Worm (Caenorhabditis elegans) whole organism, young adult: Measurements from ENCODE around the gene nhr-236.
A peak's percentile ranks its signal among the peaks of the same experiment; 100 is the strongest.

ENCODE experiments used
- B0035.1 ChIP-seq: sonication (generic microtip); optimal IDR thresholded peaks from 2 replicates; lab custom pipeline; 2016; ENCODE audit warnings: missing genetic modification characterization, mild to moderate bottlenecking, missing compliant biosample characterization, missing genotype, missing genetic modification reagents
- B0261.1 ChIP-seq: sonication (generic microtip); optimal IDR thresholded peaks from 2 replicates; lab custom pipeline; 2016; ENCODE audit warnings: mild to moderate bottlenecking, missing genetic modification characterization, moderate library complexity, missing compliant biosample characterization
- C17E4.6 ChIP-seq: fragments of 200-800 bp; sonication (Bioruptor generic); IDR thresholded peaks from 2 replicates; pipeline ENCODE4 v1.3.6; 2022; ENCODE audit warnings: missing genetic modification reagents, missing genetic modification characterization, missing compliant biosample characterization
- F33H1.4 ChIP-seq: fragments of 200-800 bp; sonication (Bioruptor generic); IDR thresholded peaks from 2 replicates; pipeline ENCODE4 v1.3.6; 2022; ENCODE audit warnings: missing genetic modification reagents, missing genetic modification characterization, missing compliant biosample characterization
- T07F8.4 ChIP-seq: sonication (generic microtip); optimal IDR thresholded peaks from 2 replicates; lab custom pipeline; 2016; ENCODE audit warnings: mild to moderate bottlenecking, missing genetic modification characterization, moderate library complexity, missing compliant biosample characterization
- Y53F4B.3 ChIP-seq: fragments of 200-800 bp; sonication (Bioruptor generic); IDR thresholded peaks from 2 replicates; pipeline ENCODE4 v1.3.6; 2022; ENCODE audit warnings: missing genetic modification reagents, missing genetic modification characterization, missing compliant biosample characterization
- Y56A3A.18 ChIP-seq: fragments of 200-800 bp; sonication (Bioruptor generic); IDR thresholded peaks from 2 replicates; pipeline ENCODE4 v1.3.6; 2022; ENCODE audit warnings: missing genetic modification reagents, missing genetic modification characterization, missing compliant biosample characterization
- Y67H2A.10 ChIP-seq: fragments of 200-800 bp; sonication (Bioruptor generic); conservative IDR thresholded peaks from 2 replicates; pipeline ENCODE4 v1.3.6; 2022; ENCODE audit warnings: missing genetic modification reagents, missing genetic modification characterization, missing compliant biosample characterization
- attf-5 ChIP-seq: fragments of 200-800 bp; sonication (Bioruptor generic); optimal IDR thresholded peaks from 2 replicates; lab custom pipeline; 2018; ENCODE audit warnings: mild to moderate bottlenecking, missing genetic modification characterization, missing compliant biosample characterization
- bed-1 ChIP-seq: fragments of 200-800 bp; sonication (Bioruptor generic); IDR thresholded peaks from 2 replicates; pipeline ENCODE4 v1.3.6; 2022; ENCODE audit warnings: missing genetic modification reagents, missing genetic modification characterization, missing compliant biosample characterization
- ceh-40 ChIP-seq: fragments of 200-800 bp; sonication (Bioruptor generic); IDR thresholded peaks from 2 replicates; pipeline ENCODE4 v1.3.6; 2022; ENCODE audit warnings: missing genetic modification characterization, missing compliant biosample characterization
- die-1 ChIP-seq: sonication (generic microtip); optimal IDR thresholded peaks from 2 replicates; lab custom pipeline; 2016; ENCODE audit warnings: missing genotype, mild to moderate bottlenecking, missing genetic modification characterization, missing compliant biosample characterization
- egl-18 ChIP-seq: fragments of 200-800 bp; sonication (Bioruptor generic); IDR thresholded peaks from 2 replicates; pipeline ENCODE4 v1.3.6; 2022; ENCODE audit warnings: missing genetic modification reagents, missing genetic modification characterization, missing compliant biosample characterization
- egrh-3 ChIP-seq: fragments of 200-800 bp; sonication (Bioruptor generic); IDR thresholded peaks from 2 replicates; pipeline ENCODE4 v1.3.6; 2022; ENCODE audit warnings: missing genetic modification reagents, missing genetic modification characterization, missing compliant biosample characterization
- hsf-1 ChIP-seq: fragments of 200-800 bp; sonication (Bioruptor generic); IDR thresholded peaks from 2 replicates; pipeline ENCODE4 v1.3.6; 2022; ENCODE audit warnings: missing genetic modification reagents, missing genetic modification characterization, missing compliant biosample characterization
- lir-1 ChIP-seq: fragments of 200-800 bp; sonication (Bioruptor generic); conservative IDR thresholded peaks from 2 replicates; pipeline ENCODE4 v1.3.6; 2022; ENCODE audit warnings: missing genetic modification reagents, missing genetic modification characterization, missing compliant biosample characterization
- madf-10 ChIP-seq: sonication (generic microtip); optimal IDR thresholded peaks from 2 replicates; lab custom pipeline; 2016; ENCODE audit warnings: mild to moderate bottlenecking, missing genetic modification characterization, missing compliant biosample characterization
- mcd-1 ChIP-seq: fragments of 200-800 bp; sonication (Bioruptor generic); IDR thresholded peaks from 2 replicates; pipeline ENCODE4 v1.3.6; 2022; ENCODE audit warnings: missing genetic modification reagents, missing genetic modification characterization, missing compliant biosample characterization
- nfya-2 ChIP-seq: fragments of 200-800 bp; sonication (Bioruptor generic); IDR thresholded peaks from 2 replicates; pipeline ENCODE4 v1.3.6; 2022; ENCODE audit warnings: missing genetic modification reagents, missing genetic modification characterization, missing compliant biosample characterization
- nhr-120 ChIP-seq: fragments of 200-800 bp; sonication (Bioruptor generic); IDR thresholded peaks from 2 replicates; pipeline ENCODE4 v1.3.6; 2022; ENCODE audit warnings: missing genetic modification characterization, missing compliant biosample characterization
- pbrm-1 ChIP-seq: fragments of 200-800 bp; sonication (Bioruptor generic); IDR thresholded peaks from 2 replicates; pipeline ENCODE4 v1.3.6; 2022; ENCODE audit warnings: missing genetic modification reagents, missing genetic modification characterization, missing compliant biosample characterization
- rcor-1 ChIP-seq: fragments of 200-800 bp; sonication (Bioruptor generic); IDR thresholded peaks from 2 replicates; pipeline ENCODE4 v1.3.6; 2022; ENCODE audit warnings: missing genetic modification reagents, missing genetic modification characterization, missing compliant biosample characterization
- snpc-3.4 ChIP-seq: sonication (generic microtip); optimal IDR thresholded peaks from 2 replicates; lab custom pipeline; 2017; ENCODE audit warnings: missing genetic modification characterization, mild to moderate bottlenecking, missing compliant biosample characterization, antibody characterized with exemption, moderate library complexity, missing genotype, missing genetic modification reagents
- snpc-4 ChIP-seq, 5 experiments: fragments of 150-350 bp in 1 of 5; sonication (generic microtip) in 4 of 5; optimal IDR thresholded peaks; 2 replicates each; lab custom pipeline; 2014 to 2018; ENCODE audit warnings: missing genetic modification characterization in 5 of 5, missing biosample characterization in 3 of 5, antibody characterized with exemption in 2 of 5, mild to moderate bottlenecking in 2 of 5, missing compliant biosample characterization in 2 of 5, missing genotype in 2 of 5, moderate library complexity in 2 of 5, missing genetic modification reagents in 1 of 5
- somi-1 ChIP-seq: fragments of 200-800 bp; sonication (Bioruptor generic); optimal IDR thresholded peaks from 2 replicates; lab custom pipeline; 2018; ENCODE audit warnings: mild to moderate bottlenecking, missing genetic modification characterization, missing compliant biosample characterization
- tbp1 ChIP-seq: fragments of 200-800 bp; sonication (Bioruptor generic); optimal IDR thresholded peaks from 2 replicates; lab custom pipeline; 2018; ENCODE audit warnings: mild to moderate bottlenecking, missing genetic modification characterization, missing compliant biosample characterization
- unc-62 ChIP-seq: fragments of 150-350 bp; optimal IDR thresholded peaks from 2 replicates; lab custom pipeline; 2014; ENCODE audit warnings: missing biosample characterization, missing genetic modification reagents, missing genetic modification characterization
- xnd-1 ChIP-seq: sonication (generic microtip); optimal IDR thresholded peaks from 2 replicates; lab custom pipeline; 2016; ENCODE audit warnings: missing genotype, missing genetic modification reagents, missing genetic modification characterization, missing compliant biosample characterization
- zfh-2 ChIP-seq: fragments of 200-800 bp; sonication (Bioruptor generic); conservative IDR thresholded peaks from 2 replicates; pipeline ENCODE4 v1.3.6; 2022; ENCODE audit warnings: missing genetic modification reagents, missing genetic modification characterization, missing compliant biosample characterization
- zim-3 ChIP-seq: sonication (generic microtip); optimal IDR thresholded peaks from 2 replicates; lab custom pipeline; 2017; ENCODE audit warnings: mild to moderate bottlenecking, missing genetic modification characterization, moderate library complexity, missing compliant biosample characterization
- ztf-6 ChIP-seq: fragments of 200-800 bp; sonication (Bioruptor generic); IDR thresholded peaks from 2 replicates; pipeline ENCODE4 v1.3.6; 2022; ENCODE audit warnings: missing genetic modification reagents, missing genetic modification characterization, missing compliant biosample characterization

Gene nhr-236

DNA sequence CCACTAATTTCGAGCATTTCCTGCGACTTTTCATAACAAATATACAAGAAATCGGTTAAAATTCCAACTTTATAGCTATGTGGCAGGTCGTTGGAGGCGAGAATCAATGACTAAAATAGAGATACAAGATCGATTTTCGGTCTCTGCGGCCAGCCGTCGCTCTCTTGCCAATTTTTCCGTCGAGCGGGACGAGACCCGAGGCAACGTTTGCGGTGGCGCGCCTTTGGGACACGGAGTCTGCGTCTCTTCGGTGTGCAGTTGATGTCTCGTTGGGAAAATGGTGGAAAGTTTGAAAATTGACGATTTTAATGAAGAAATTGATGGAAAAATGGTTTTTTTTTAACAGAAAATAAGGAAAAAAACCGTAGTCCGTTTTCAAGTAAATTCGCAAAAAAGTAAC, 12.6 kb downstream of the nhr-236 start (continued):
- TF ChIP-seq pbrm-1 (GFP tag; lab: Robert Waterston, UW) (peak; percentile 47; the same call in 1 of the 2 replicates), rcor-1 (GFP tag; lab: Robert Waterston, UW) (peak; percentile 46; the same call in 1 of the 2 replicates), F33H1.4 (GFP tag; lab: Robert Waterston, UW) (0 out of 2 replicates have a peak, but pooled peaks have one; percentile 27), madf-10 (tag; lab: Kevin White, UChicago) (peak; percentile 54), somi-1 (GFP tag; lab: Kevin White, UChicago) (no peak), B0261.1 (tag; lab: Kevin White, UChicago) (no peak), T07F8.4 (tag; lab: Kevin White, UChicago) (no peak), lir-1 (GFP tag; lab: Robert Waterston, UW) (no peak), C17E4.6 (no peak), egrh-3 (no peak)

DNA sequence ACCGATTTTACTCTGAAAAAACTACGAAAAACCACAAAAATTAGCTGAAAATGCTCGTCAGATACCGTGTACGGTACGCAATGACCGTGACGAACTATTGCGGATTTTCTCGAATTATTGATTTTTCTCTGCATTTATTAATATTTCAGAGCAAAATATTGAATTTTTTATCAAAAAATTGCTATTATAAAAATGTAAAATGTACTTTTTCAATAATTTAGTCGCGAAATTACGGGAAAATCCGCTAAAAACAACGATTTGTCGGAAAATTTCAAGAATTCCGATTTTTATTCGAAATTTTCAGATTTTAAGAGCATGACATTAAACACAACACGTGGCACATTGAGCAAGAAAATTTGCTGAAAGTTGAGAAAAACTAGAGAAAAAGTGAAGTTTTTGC, 13.2 kb downstream of the nhr-236 start, which contains the start of gene Y38F2AL.12:
Gene Y38F2AL.12 (plus strand): TSS at position 301 of the 400 bp plus-strand sequence.
- TF ChIP-seq bed-1 (GFP tag; lab: Robert Waterston, UW) (no peak), zim-3 (tag; lab: Kevin White, UChicago) (no peak), Y56A3A.18 (GFP tag; lab: Robert Waterston, UW) (no peak), Y67H2A.10 (no peak), snpc-3.4 (no peak), xnd-1 (tag; lab: Kevin White, UChicago) (no peak), unc-62 (GFP tag; lab: Kevin White, UChicago) (no peak), Y53F4B.3 (GFP tag; lab: Robert Waterston, UW) (no peak), B0035.1 (tag; lab: Kevin White, UChicago) (no peak), nhr-120 (no peak)
- TF ChIP-seq, all 124 proteins: peak for 0

DNA sequence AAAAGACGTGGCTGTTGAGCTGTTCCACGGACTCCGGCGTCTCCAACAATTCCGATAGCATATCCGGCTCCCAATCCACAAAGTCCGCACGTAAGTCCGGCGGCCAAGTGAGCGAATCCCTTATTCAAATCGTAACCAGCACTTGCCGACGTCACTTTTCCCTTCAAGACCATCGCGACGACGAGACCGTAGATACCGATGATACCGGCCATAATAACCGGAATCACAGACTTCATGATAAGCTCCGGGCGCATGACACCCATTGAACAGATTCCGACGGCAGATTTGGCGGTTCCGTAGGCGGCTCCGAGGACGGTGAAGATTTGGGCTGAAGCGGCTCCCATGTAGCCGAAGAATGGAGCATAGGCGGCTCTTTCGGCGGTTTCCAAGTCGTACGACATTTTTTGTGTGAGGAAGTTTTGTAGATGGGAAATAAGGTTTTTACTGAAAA, 13.9 kb downstream of the nhr-236 start, which contains the start of gene vha-3:
Gene vha-3 (minus strand): TSS at position 401 of the 451 bp plus-strand sequence.
- no peak for TF ChIP-seq snpc-4 (GFP tag; optimal IDR thresholded peaks at IDR 0.05; lab: Kevin White, UChicago)
- no peak for TF ChIP-seq snpc-4 (tag; optimal IDR thresholded peaks at IDR 0.05; lab: Kevin White, UChicago)
- peak; percentile 66 for TF ChIP-seq zfh-2
- no peak for TF ChIP-seq zim-3 (tag; lab: Kevin White, UChicago)
- TF ChIP-seq pbrm-1 (GFP tag; lab: Robert Waterston, UW), result 0 out of 2 replicates have a peak, but pooled peaks have one; percentile 5
- no peak for TF ChIP-seq egl-18 (GFP tag; lab: Robert Waterston, UW)
- TF ChIP-seq hsf-1, result 0 out of 2 replicates have a peak, but pooled peaks have one; percentile 6
- TF ChIP-seq mcd-1 (GFP tag; lab: Robert Waterston, UW), result 0 out of 2 replicates have a peak, but pooled peaks have one; percentile 36

DNA sequence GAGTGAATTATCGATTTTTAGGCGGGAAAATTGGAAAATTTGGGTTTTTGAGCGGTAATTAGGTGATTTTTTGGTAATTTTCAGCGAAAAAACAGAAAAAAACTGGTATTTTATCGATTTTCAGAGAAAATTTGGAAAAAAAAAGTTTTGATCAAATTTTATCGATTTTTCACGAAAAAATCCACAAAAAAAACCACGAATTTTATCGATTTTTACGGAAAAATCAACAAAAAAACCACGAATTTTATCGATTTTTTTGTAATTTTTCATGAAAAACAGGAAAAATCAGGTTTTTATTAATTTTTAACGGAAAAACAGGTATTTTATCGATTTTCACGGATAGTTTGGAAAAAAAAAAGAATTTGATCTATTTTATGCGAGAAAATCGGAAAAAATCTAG, 14.6 kb downstream of the nhr-236 start:
- no peak for TF ChIP-seq die-1 (tag; lab: Kevin White, UChicago)
- TF ChIP-seq tbp1 (GFP tag; lab: Kevin White, UChicago), result no peak
- no peak for TF ChIP-seq C17E4.6
- no peak for TF ChIP-seq ztf-6
- no peak for TF ChIP-seq nfya-2
- TF ChIP-seq hsf-1, result no peak
- no peak for TF ChIP-seq attf-5 (GFP tag; lab: Kevin White, UChicago)
- no peak for TF ChIP-seq ceh-40 (GFP tag; lab: Robert Waterston, UW)
